1 fruit fly cellular context compared by ENCODE assay signal in the genomic region with DNA sequence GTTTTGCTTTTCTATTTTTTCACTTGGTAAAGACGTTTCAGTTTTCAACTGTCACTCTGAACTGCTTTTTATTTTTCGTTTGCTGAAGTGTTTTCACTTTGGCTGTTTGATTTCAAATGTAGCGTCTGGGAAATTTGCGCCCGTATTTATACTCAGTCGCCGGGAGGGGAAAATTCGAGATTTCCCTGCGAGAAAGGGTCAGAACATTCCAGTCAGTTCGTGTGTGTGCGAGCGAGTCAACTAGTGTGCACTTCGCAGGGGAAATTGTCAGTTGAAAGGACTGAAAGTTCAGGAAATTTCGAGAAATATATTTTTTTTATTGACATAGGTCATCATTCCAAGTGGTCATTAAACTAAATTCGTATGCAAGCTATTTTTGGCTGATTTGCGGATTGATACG.
TF ChIP-seq lines count a peak whose summit lies in the region.

A gene (minus strand): TSS at position 123 of the 400 bp plus-strand sequence.

TF ChIP-seq in whole organism, embryonic, 481 proteins besides CTCF, POLR2A, EP300 and RAD21 (continued from another document and continues in another):
- TF ChIP-seq CG2199 (GFP tag; IDR thresholded peaks at IDR 0.05; lab: Robert Waterston, UW) (peak; percentile 81; the same call in 2 of the 3 replicates), slou (GFP tag; optimal IDR thresholded peaks at IDR 0.05; lab: Kevin White, UChicago) (no peak), prd (optimal IDR thresholded peaks at IDR 0.05; lab: Kevin White, UChicago) (no peak), prd (GFP tag; IDR thresholded peaks at IDR 0.05; lab: Robert Waterston, UW) (no peak), NC2β (GFP tag; optimal IDR thresholded peaks at IDR 0.05; lab: Kevin White, UChicago) (peak; percentile 64), E2f1 (GFP tag; IDR thresholded peaks at IDR 0.05; lab: Robert Waterston, UW) (no peak), Poxn (GFP tag; IDR thresholded peaks at IDR 0.05; lab: Robert Waterston, UW) (no peak), fd64A (GFP tag; optimal IDR thresholded peaks at IDR 0.05; lab: Kevin White, UChicago) (no peak), dm (GFP tag; optimal IDR thresholded peaks at IDR 0.05; lab: Kevin White, UChicago) (no peak), sd (tag; optimal IDR thresholded peaks at IDR 0.05; lab: Kevin White, UChicago) (no peak), CG4282 (GFP tag; optimal IDR thresholded peaks at IDR 0.05; lab: Kevin White, UChicago) (no peak), CG8924 (tag; optimal IDR thresholded peaks at IDR 0.05; lab: Kevin White, UChicago) (peak; percentile 34), cato (GFP tag; optimal IDR thresholded peaks at IDR 0.05; lab: Kevin White, UChicago; ENCODE audit: borderline replicate concordance) (no peak), MTF-1 (GFP tag; optimal IDR thresholded peaks at IDR 0.05; lab: Kevin White, UChicago; ENCODE audit: borderline replicate concordance) (peak; percentile 25), dmrt99B (tag; optimal IDR thresholded peaks at IDR 0.05; lab: Kevin White, UChicago) (no peak), croc (GFP tag; conservative IDR thresholded peaks at IDR 0.05; lab: Robert Waterston, UW) (no peak), BEAF-32 (GFP tag; optimal IDR thresholded peaks at IDR 0.05; lab: Kevin White, UChicago) (no peak), cg (GFP tag; optimal IDR thresholded peaks at IDR 0.05; lab: Kevin White, UChicago) (peak; percentile 10), CG9609 (GFP tag; optimal IDR thresholded peaks at IDR 0.05; lab: Kevin White, UChicago) (no peak), zfh1 (GFP tag; IDR thresholded peaks at IDR 0.05; lab: Robert Waterston, UW) (no peak), emc (GFP tag; optimal IDR thresholded peaks at IDR 0.05; lab: Kevin White, UChicago) (no peak), CG30431 (GFP tag; optimal IDR thresholded peaks at IDR 0.05; lab: Kevin White, UChicago) (no peak), Ets97D (GFP tag; optimal IDR thresholded peaks at IDR 0.05; lab: Kevin White, UChicago) (peak; percentile 15), unc-4 (GFP tag; IDR thresholded peaks at IDR 0.05; lab: Robert Waterston, UW; ENCODE audit: partially characterized antibody) (0 out of 2 replicates have a peak, but pooled peaks have one; percentile 34), CG7372 (GFP tag; IDR thresholded peaks at IDR 0.05; lab: Robert Waterston, UW) (no peak), trem (tag; optimal IDR thresholded peaks at IDR 0.05; lab: Kevin White, UChicago) (peak; percentile 35), CG10565 (GFP tag; optimal IDR thresholded peaks at IDR 0.05; lab: Kevin White, UChicago) (no peak), Oli (tag; optimal IDR thresholded peaks at IDR 0.05; lab: Kevin White, UChicago) (no peak), sens (GFP tag; lab: Kevin White, UChicago) (peak; percentile 79), Fer3 (tag; optimal IDR thresholded peaks at IDR 0.05; lab: Kevin White, UChicago) (no peak), Adf1 (GFP tag; IDR thresholded peaks at IDR 0.05; lab: Robert Waterston, UW) (no peak), esg (GFP tag; conservative IDR thresholded peaks at IDR 0.05; lab: Robert Waterston, UW) (no peak), amos (GFP tag; IDR thresholded peaks at IDR 0.05; lab: Robert Waterston, UW; ENCODE audit: partially characterized antibody) (peak; percentile 38; the same call in 1 of the 2 replicates), CG9876 (GFP tag; optimal IDR thresholded peaks at IDR 0.05; lab: Kevin White, UChicago) (no peak), CG10654 (GFP tag; optimal IDR thresholded peaks at IDR 0.05; lab: Kevin White, UChicago) (no peak), CG9215 (GFP tag; IDR thresholded peaks at IDR 0.05; lab: Robert Waterston, UW) (no peak), CG6654 (GFP tag; optimal IDR thresholded peaks at IDR 0.05; lab: Kevin White, UChicago) (no peak), CG8281 (tag; optimal IDR thresholded peaks at IDR 0.05; lab: Kevin White, UChicago) (peak; percentile 31), E2f2 (GFP tag; IDR thresholded peaks at IDR 0.05; lab: Robert Waterston, UW) (peak; percentile 44), nom (GFP tag; optimal IDR thresholded peaks at IDR 0.05; lab: Kevin White, UChicago) (peak; percentile 91), CG15601 (tag; optimal IDR thresholded peaks at IDR 0.05; lab: Kevin White, UChicago) (peak; percentile 81), CG8478 (optimal IDR thresholded peaks at IDR 0.05; lab: Kevin White, UChicago) (no peak), CG4617 (GFP tag; optimal IDR thresholded peaks at IDR 0.05; lab: Kevin White, UChicago; ENCODE audit: borderline replicate concordance) (no peak), dati (GFP tag; IDR thresholded peaks at IDR 0.05; lab: Robert Waterston, UW) (no peak), CG3281 (GFP tag; optimal IDR thresholded peaks at IDR 0.05; lab: Kevin White, UChicago) (peak; percentile 4), gcm (GFP tag; optimal IDR thresholded peaks at IDR 0.05; lab: Kevin White, UChicago) (peak; percentile 40), Rfx (GFP tag; IDR thresholded peaks at IDR 0.05; lab: Robert Waterston, UW) (0 out of 2 replicates have a peak, but pooled peaks have one; percentile 25), gfzf (GFP tag; optimal IDR thresholded peaks at IDR 0.05; lab: Kevin White, UChicago) (no peak), CG2120 (GFP tag; optimal IDR thresholded peaks at IDR 0.05; lab: Kevin White, UChicago) (no peak), pzg (GFP tag; optimal IDR thresholded peaks at IDR 0.05; lab: Kevin White, UChicago) (peak; percentile 15), zf30C (GFP tag; optimal IDR thresholded peaks at IDR 0.05; lab: Kevin White, UChicago) (peak; percentile 4), Doc3 (GFP tag; IDR thresholded peaks at IDR 0.05; lab: Robert Waterston, UW; ENCODE audit: partially characterized antibody) (no peak), ewg (GFP tag; optimal IDR thresholded peaks at IDR 0.05; lab: Kevin White, UChicago) (no peak), Chrac-16 (GFP tag; optimal IDR thresholded peaks at IDR 0.05; lab: Kevin White, UChicago) (no peak), CG14014 (GFP tag; IDR thresholded peaks at IDR 0.05; lab: Robert Waterston, UW) (no peak), Dip2 (GFP tag; IDR thresholded peaks at IDR 0.05; lab: Robert Waterston, UW) (no peak), CG12391 (tag; optimal IDR thresholded peaks at IDR 0.05; lab: Kevin White, UChicago) (no peak), CG8944 (GFP tag; optimal IDR thresholded peaks at IDR 0.05; lab: Kevin White, UChicago) (no peak), Dref (GFP tag; IDR thresholded peaks at IDR 0.05; lab: Robert Waterston, UW) (no peak), Dll (GFP tag; IDR thresholded peaks at IDR 0.05; lab: Robert Waterston, UW; ENCODE audit: partially characterized antibody) (peak; percentile 25; the same call in 1 of the 4 replicates), NFAT (GFP tag; IDR thresholded peaks at IDR 0.05; lab: Robert Waterston, UW) (no peak), ara (GFP tag; IDR thresholded peaks at IDR 0.05; lab: Robert Waterston, UW) (no peak), ab (GFP tag; optimal IDR thresholded peaks at IDR 0.05; lab: Kevin White, UChicago) (no peak), disco-r (GFP tag; optimal IDR thresholded peaks at IDR 0.05; lab: Kevin White, UChicago) (no peak), hbn (GFP tag; IDR thresholded peaks at IDR 0.05; lab: Robert Waterston, UW; ENCODE audit: partially characterized antibody) (peak; percentile 25; the same call in 1 of the 2 replicates), crc (GFP tag; optimal IDR thresholded peaks at IDR 0.05; lab: Kevin White, UChicago) (no peak), CG30403 (GFP tag; optimal IDR thresholded peaks at IDR 0.05; lab: Kevin White, UChicago) (no peak), B-H2 (GFP tag; optimal IDR thresholded peaks at IDR 0.05; lab: Kevin White, UChicago) (peak; percentile 1), CG14710 (tag; optimal IDR thresholded peaks at IDR 0.05; lab: Kevin White, UChicago) (peak; percentile 11), wek (GFP tag; optimal IDR thresholded peaks at IDR 0.05; lab: Kevin White, UChicago) (peak; percentile 45), Hr78 (GFP tag; optimal IDR thresholded peaks at IDR 0.05; lab: Kevin White, UChicago) (peak in 1 of 2 experiments; percentile 78), sna (GFP tag; IDR thresholded peaks at IDR 0.05; lab: Robert Waterston, UW; ENCODE audit: partially characterized antibody) (0 out of 2 replicates have a peak, but pooled peaks have one; percentile 50), ATbp (GFP tag; optimal IDR thresholded peaks at IDR 0.05; lab: Kevin White, UChicago) (no peak), Hmx (GFP tag; optimal IDR thresholded peaks at IDR 0.05; lab: Kevin White, UChicago) (no peak), CG34224 (GFP tag; IDR thresholded peaks at IDR 0.05; lab: Robert Waterston, UW; ENCODE audit: partially characterized antibody) (peak; percentile 68), CG6791 (GFP tag; IDR thresholded peaks at IDR 0.05; lab: Robert Waterston, UW; ENCODE audit: partially characterized antibody) (peak; percentile 62; the same call in 2 of the 3 replicates), bbx (GFP tag; IDR thresholded peaks at IDR 0.05; lab: Robert Waterston, UW; ENCODE audit: partially characterized antibody) (peak; percentile 69; the same call in 1 of the 2 replicates), Dp (GFP tag; optimal IDR thresholded peaks at IDR 0.05; lab: Kevin White, UChicago) (peak; percentile 24), Lim3 (GFP tag; IDR thresholded peaks at IDR 0.05; lab: Robert Waterston, UW) (no peak), tna (GFP tag; IDR thresholded peaks at IDR 0.05; lab: Robert Waterston, UW; ENCODE audit: partially characterized antibody) (no peak), abd-A (tag; optimal IDR thresholded peaks at IDR 0.05; lab: Kevin White, UChicago) (peak; percentile 88), CG5953 (GFP tag; IDR thresholded peaks at IDR 0.05; lab: Robert Waterston, UW) (no peak), pb (GFP tag; optimal IDR thresholded peaks at IDR 0.05; lab: Kevin White, UChicago) (no peak), CrebB (tag; optimal IDR thresholded peaks at IDR 0.05; lab: Kevin White, UChicago) (no peak), chinmo (GFP tag; IDR thresholded peaks at IDR 0.05; lab: Robert Waterston, UW; ENCODE audit: partially characterized antibody) (peak; percentile 56; the same call in 1 of the 4 replicates), CG1603 (tag; optimal IDR thresholded peaks at IDR 0.05; lab: Kevin White, UChicago) (peak; percentile 12), CG17912 (GFP tag; optimal IDR thresholded peaks at IDR 0.05; lab: Kevin White, UChicago) (no peak), sqz (GFP tag; optimal IDR thresholded peaks at IDR 0.05; lab: Kevin White, UChicago) (peak; percentile 92), Ptx1 (GFP tag; IDR thresholded peaks at IDR 0.05; lab: Robert Waterston, UW) (no peak), CG17359 (tag; optimal IDR thresholded peaks at IDR 0.05; lab: Kevin White, UChicago) (peak; percentile 7), sr (GFP tag; IDR thresholded peaks at IDR 0.05; lab: Robert Waterston, UW) (no peak), CG17568 (GFP tag; optimal IDR thresholded peaks at IDR 0.05; lab: Kevin White, UChicago) (no peak), CG1832 (GFP tag; optimal IDR thresholded peaks at IDR 0.05; lab: Kevin White, UChicago) (peak; percentile 87), CG13624 (GFP tag; optimal IDR thresholded peaks at IDR 0.05; lab: Kevin White, UChicago) (no peak), fu2 (GFP tag; optimal IDR thresholded peaks at IDR 0.05; lab: Kevin White, UChicago) (no peak), cad (GFP tag; optimal IDR thresholded peaks at IDR 0.05; lab: Kevin White, UChicago) (peak; percentile 52), Sry-δ (GFP tag; optimal IDR thresholded peaks at IDR 0.05; lab: Kevin White, UChicago) (no peak), CG1529 (GFP tag; optimal IDR thresholded peaks at IDR 0.05; lab: Kevin White, UChicago) (peak; percentile 0), chm (GFP tag; IDR thresholded peaks at IDR 0.05; lab: Robert Waterston, UW) (no peak), CG7271 (tag; optimal IDR thresholded peaks at IDR 0.05; lab: Kevin White, UChicago) (no peak), CG6854 (GFP tag; optimal IDR thresholded peaks at IDR 0.05; lab: Kevin White, UChicago) (no peak), CG12769 (tag; optimal IDR thresholded peaks at IDR 0.05; lab: Kevin White, UChicago) (peak; percentile 15), nerfin-2 (GFP tag; IDR thresholded peaks at IDR 0.05; lab: Robert Waterston, UW; ENCODE audit: partially characterized antibody) (peak; percentile 44; the same call in 1 of the 2 replicates), ERR (GFP tag; optimal IDR thresholded peaks at IDR 0.05; lab: Kevin White, UChicago) (no peak), pros (GFP tag; optimal IDR thresholded peaks at IDR 0.05; lab: Kevin White, UChicago) (peak; percentile 28), lbe (GFP tag; optimal IDR thresholded peaks at IDR 0.05; lab: Kevin White, UChicago) (peak; percentile 25), nerfin-1 (tag; optimal IDR thresholded peaks at IDR 0.05; lab: Kevin White, UChicago) (peak; percentile 58), tap (tag; optimal IDR thresholded peaks at IDR 0.05; lab: Kevin White, UChicago) (no peak), CG5180 (GFP tag; optimal IDR thresholded peaks at IDR 0.05; lab: Kevin White, UChicago) (no peak), CG9817 (tag; optimal IDR thresholded peaks at IDR 0.05; lab: Kevin White, UChicago) (no peak), Tbp (GFP tag; optimal IDR thresholded peaks at IDR 0.05; lab: Kevin White, UChicago) (peak; percentile 93), stwl (tag; optimal IDR thresholded peaks at IDR 0.05; lab: Kevin White, UChicago) (peak; percentile 54), Stat92E (GFP tag; optimal IDR thresholded peaks at IDR 0.05; lab: Kevin White, UChicago) (peak in 1 of 3 experiments; percentile 79), BtbVII (GFP tag; optimal IDR thresholded peaks at IDR 0.05; lab: Kevin White, UChicago) (peak; percentile 30), MBD-R2 (GFP tag; IDR thresholded peaks at IDR 0.05; lab: Robert Waterston, UW) (peak; percentile 10; the same call in 1 of the 2 replicates), CG11560 (tag; IDR thresholded peaks at IDR 0.05; lab: Robert Waterston, UW) (no peak), trh (GFP tag; optimal IDR thresholded peaks at IDR 0.05; lab: Kevin White, UChicago) (no peak), D19A (tag; optimal IDR thresholded peaks at IDR 0.05; lab: Kevin White, UChicago) (peak; percentile 38), CG6689 (GFP tag; IDR thresholded peaks at IDR 0.05; lab: Robert Waterston, UW) (no peak), sob (GFP tag; IDR thresholded peaks at IDR 0.05; lab: Robert Waterston, UW) (no peak), Myb (GFP tag; optimal IDR thresholded peaks at IDR 0.05; lab: Kevin White, UChicago) (peak; percentile 58), CG17385 (GFP tag; optimal IDR thresholded peaks at IDR 0.05; lab: Kevin White, UChicago) (peak; percentile 3), CG12155 (GFP tag; optimal IDR thresholded peaks at IDR 0.05; lab: Kevin White, UChicago) (no peak), Lhr (GFP tag; optimal IDR thresholded peaks at IDR 0.05; lab: Kevin White, UChicago) (no peak), CG10274 (GFP tag; optimal IDR thresholded peaks at IDR 0.05; lab: Kevin White, UChicago) (no peak), mirr (GFP tag; optimal IDR thresholded peaks at IDR 0.05; lab: Kevin White, UChicago) (peak; percentile 58)
